Worm (Caenorhabditis elegans): ENCODE data around the gene T05B11.4.
A peak's percentile ranks its signal among the peaks of the same experiment; 100 is the strongest.

The T05B11.4 gene

DNA sequence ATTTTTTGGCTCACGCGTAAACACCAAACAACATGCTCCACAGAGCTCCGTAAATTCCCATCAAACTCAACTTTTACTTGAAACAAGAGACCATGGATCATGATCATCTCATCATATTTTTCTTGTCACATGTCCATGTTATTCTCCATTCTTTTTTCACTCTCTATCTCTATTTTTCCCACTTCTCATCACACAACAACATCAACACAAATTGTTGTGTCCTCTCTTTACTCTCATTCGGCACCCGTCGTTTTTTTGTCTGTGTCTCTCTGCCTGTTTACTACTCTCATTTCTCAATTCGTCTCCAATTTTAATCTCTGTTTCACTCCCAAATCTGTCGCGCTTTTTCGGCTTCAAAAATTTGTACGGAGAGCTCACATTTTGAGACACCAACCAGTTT, 4.8 kb upstream of the T05B11.4 start (continued):
- no peak for TF ChIP-seq hlh-26 (GFP tag; conservative IDR thresholded peaks at IDR 0.05)

DNA sequence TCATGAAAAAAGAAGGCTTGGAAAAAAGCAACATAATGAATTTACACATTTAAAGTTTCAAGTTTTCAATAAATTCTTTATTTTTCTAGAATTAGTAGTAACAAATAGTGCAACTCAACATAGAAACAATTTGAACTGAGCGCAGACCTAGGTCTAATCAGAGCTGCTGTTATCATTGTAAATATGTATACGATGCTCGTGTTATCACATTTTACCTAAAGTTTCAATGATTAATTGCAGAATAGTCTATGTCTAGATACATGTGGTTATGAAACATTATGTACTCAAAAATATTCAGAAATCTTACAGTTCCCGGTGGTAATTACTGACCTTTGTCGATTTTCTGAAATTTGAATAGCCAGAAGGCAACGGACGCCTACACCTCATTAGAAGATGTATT, 1.5 kb upstream of the T05B11.4 start:
- TF ChIP-seq unc-62 (GFP tag; optimal IDR thresholded peaks at IDR 0.05) (no peak), ztf-26 (tag; optimal IDR thresholded peaks at IDR 0.05) (no peak), B0019.2 (GFP tag; conservative IDR thresholded peaks at IDR 0.05) (no peak), C06A6.2 (GFP tag; conservative IDR thresholded peaks at IDR 0.05) (no peak), fkh-3 (tag; optimal IDR thresholded peaks at IDR 0.05) (no peak), lin-40 (tag; optimal IDR thresholded peaks at IDR 0.05) (no peak), ztf-3 (GFP tag; optimal IDR thresholded peaks at IDR 0.05) (no peak), lin-35 (GFP tag; optimal IDR thresholded peaks at IDR 0.05) (no peak), tbp1 (GFP tag; optimal IDR thresholded peaks at IDR 0.05) (no peak), hlh-26 (GFP tag; conservative IDR thresholded peaks at IDR 0.05) (no peak), die-1 (tag; optimal IDR thresholded peaks at IDR 0.05) (no peak), Y95B8A.8 (GFP tag; IDR thresholded peaks at IDR 0.05) (no peak)

DNA sequence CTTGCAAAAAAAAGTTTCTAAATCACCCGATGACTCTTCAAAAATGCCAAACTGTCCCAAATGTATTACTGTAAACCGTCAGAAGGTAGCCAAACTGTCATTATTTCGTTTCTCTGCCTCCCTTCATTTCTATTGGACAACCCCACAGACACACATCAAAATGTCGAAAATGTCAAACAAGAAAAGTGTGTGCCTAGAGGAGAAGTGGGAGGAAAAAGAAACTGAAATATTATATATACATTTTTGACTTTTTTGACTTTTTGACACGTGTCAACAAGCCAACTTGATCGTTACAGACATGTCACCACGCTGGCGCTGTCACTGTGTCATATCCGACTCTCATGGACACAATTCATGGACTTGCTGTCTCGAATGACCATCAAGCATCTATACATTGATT, 4.7 kb downstream of the T05B11.4 start:
- TF ChIP-seq F10E7.11 (tag; optimal IDR thresholded peaks at IDR 0.05) (no peak), snpc-3.4 (tag; optimal IDR thresholded peaks at IDR 0.05) (no peak), die-1 (tag; optimal IDR thresholded peaks at IDR 0.05) (no peak), F23B12.7 (tag; optimal IDR thresholded peaks at IDR 0.05; ENCODE audit: insufficient read depth) (no peak), let-607 (tag; optimal IDR thresholded peaks at IDR 0.05) (peak; percentile 85 to 92), nhr-80 (tag; optimal IDR thresholded peaks at IDR 0.05) (peak; percentile 62), bed-2 (GFP tag; IDR thresholded peaks at IDR 0.05) (no peak)

DNA sequence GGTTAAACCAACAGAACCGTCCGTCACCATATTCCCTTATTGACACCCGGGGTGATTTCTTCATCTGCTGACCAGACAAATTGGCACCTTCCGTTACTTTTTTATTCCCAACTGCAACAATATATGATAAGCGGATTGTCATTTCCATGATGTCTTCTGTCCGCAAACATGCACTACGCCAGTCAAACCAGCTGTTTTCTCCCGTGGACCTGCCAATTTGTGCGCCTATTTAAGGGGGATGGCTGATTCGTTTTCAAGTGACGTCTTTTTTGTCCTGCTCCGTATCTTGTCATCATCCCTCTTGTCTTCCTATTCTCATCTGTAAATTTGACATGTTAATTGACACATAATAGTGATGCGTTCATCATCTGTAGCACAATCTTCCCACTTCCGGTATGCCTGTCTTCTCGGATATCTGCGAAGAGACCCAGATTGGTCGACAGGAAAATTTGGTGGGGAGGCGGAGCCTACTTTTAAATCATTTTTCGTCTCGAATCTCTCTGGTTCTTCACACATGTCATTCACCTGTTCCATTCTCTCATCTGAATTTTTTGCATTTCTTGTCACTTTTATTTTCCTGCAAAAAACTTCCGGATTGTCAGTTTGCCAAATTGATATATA, 6.4 kb downstream of the T05B11.4 start:
- TF ChIP-seq ets-4 (GFP tag; optimal IDR thresholded peaks at IDR 0.05) (peak; percentile 79), fkh-3 (tag; optimal IDR thresholded peaks at IDR 0.05) (no peak), attf-5 (GFP tag; optimal IDR thresholded peaks at IDR 0.05) (no peak), nhr-90 (tag; optimal IDR thresholded peaks at IDR 0.05) (peak; percentile 3), F52B5.7 (tag; optimal IDR thresholded peaks at IDR 0.05) (no peak), zim-3 (tag; optimal IDR thresholded peaks at IDR 0.05) (no peak), lin-35 (GFP tag; optimal IDR thresholded peaks at IDR 0.05) (no peak), snpc-4 (GFP tag; optimal IDR thresholded peaks at IDR 0.05) (no peak), snpc-4 (tag; optimal IDR thresholded peaks at IDR 0.05) (no peak), madf-6 (GFP tag; IDR thresholded peaks at IDR 0.05) (no peak), T07F8.4 (tag; optimal IDR thresholded peaks at IDR 0.05) (no peak), unc-62 (GFP tag; optimal IDR thresholded peaks at IDR 0.05) (peak; percentile 58), mcd-1 (GFP tag; IDR thresholded peaks at IDR 0.05) (no peak), B0035.1 (tag; optimal IDR thresholded peaks at IDR 0.05) (no peak), attf-6 (GFP tag; IDR thresholded peaks at IDR 0.05) (no peak), mxl-1 (tag; optimal IDR thresholded peaks at IDR 0.05) (no peak), K11D2.4 (GFP tag; IDR thresholded peaks at IDR 0.05) (no peak), unc-130 (GFP tag; optimal IDR thresholded peaks at IDR 0.05) (no peak), atf-7 (tag; optimal IDR thresholded peaks at IDR 0.05) (peak; percentile 87), ceh-91 (GFP tag; IDR thresholded peaks at IDR 0.05) (no peak), nfya-2 (GFP tag; IDR thresholded peaks at IDR 0.05) (no peak), nhr-80 (tag; optimal IDR thresholded peaks at IDR 0.05) (peak; percentile 92), snpc-1.1 (tag; optimal IDR thresholded peaks at IDR 0.05; ENCODE audit: insufficient read depth) (no peak), let-607 (tag; optimal IDR thresholded peaks at IDR 0.05) (peak; percentile 90 to 94), Y56A3A.18 (GFP tag; IDR thresholded peaks at IDR 0.05) (no peak), ztf-22 (GFP tag; optimal IDR thresholded peaks at IDR 0.05) (peak; percentile 67)

Data from whole organism, young adult.